Worm (Caenorhabditis elegans) whole organism, L1 larva: ENCODE measurements around the gene F54G2.1.
A peak's percentile ranks its signal among the peaks of the same experiment; 100 is the strongest.

Source experiments
- C34B4.2 ChIP-seq: sonication (generic microtip); optimal IDR thresholded peaks from 2 replicates; lab custom pipeline; 2017; ENCODE audit warnings: mild to moderate bottlenecking, missing genetic modification characterization, missing compliant biosample characterization
- F16B12.6 ChIP-seq: fragments of 150-350 bp; optimal IDR thresholded peaks from 2 replicates; lab custom pipeline; 2014; ENCODE audit warnings: missing biosample characterization, missing genetic modification characterization
- ceh-63 ChIP-seq: fragments of 200-800 bp; sonication (Bioruptor generic); optimal IDR thresholded peaks from 2 replicates; lab custom pipeline; 2018; ENCODE audit warnings: mild to moderate bottlenecking, missing genetic modification characterization, missing compliant biosample characterization
- ceh-8 ChIP-seq: fragments of 200-800 bp; sonication (Bioruptor generic); optimal IDR thresholded peaks from 2 replicates; lab custom pipeline; 2018; ENCODE audit warnings: mild to moderate bottlenecking, missing genetic modification characterization, moderate library complexity, missing compliant biosample characterization
- ceh-82 ChIP-seq, 3 experiments: fragments of 150-350 bp in 1 of 3; sonication (generic microtip) in 2 of 3; optimal IDR thresholded peaks; 2 replicates each; lab custom pipeline; 2014 to 2017; ENCODE audit warnings: missing biosample characterization in 3 of 3, missing genetic modification characterization in 3 of 3
- ceh-88 ChIP-seq: fragments of 200-800 bp; sonication (Bioruptor generic); IDR thresholded peaks from 2 replicates; pipeline ENCODE4 v1.3.6; 2022; ENCODE audit warnings: missing genetic modification characterization, missing compliant biosample characterization
- ces-1 ChIP-seq: fragments of 150-350 bp; optimal IDR thresholded peaks from 2 replicates; lab custom pipeline; 2014; ENCODE audit warnings: missing biosample characterization, missing genetic modification reagents, missing genetic modification characterization
- dpl-1 ChIP-seq, 3 experiments: fragments of 150-350 bp in 2 of 3; sonication (generic microtip) in 1 of 3; optimal IDR thresholded peaks; 2 replicates each; lab custom pipeline; 2014 to 2017; ENCODE audit warnings: missing biosample characterization in 3 of 3, missing genetic modification characterization in 3 of 3, missing genetic modification reagents in 3 of 3
- dsc-1 ChIP-seq: sonication (generic microtip); optimal IDR thresholded peaks from 2 replicates; lab custom pipeline; 2016; ENCODE audit warnings: mild to moderate bottlenecking, missing genetic modification characterization, missing compliant biosample characterization
- efl-3 ChIP-seq: fragments of 200-800 bp; sonication (Bioruptor generic); optimal IDR thresholded peaks from 2 replicates; lab custom pipeline; 2018; ENCODE audit warnings: mild to moderate bottlenecking, missing genetic modification characterization, missing compliant biosample characterization
- egl-13 ChIP-seq: sonication (generic microtip); optimal IDR thresholded peaks from 2 replicates; lab custom pipeline; 2016; ENCODE audit warnings: missing genotype, missing genetic modification reagents, missing genetic modification characterization, missing compliant biosample characterization
- elt-2 ChIP-seq: sonication (generic microtip); optimal IDR thresholded peaks from 2 replicates; lab custom pipeline; 2016; ENCODE audit warnings: missing genetic modification characterization, mild to moderate bottlenecking, inconsistent platforms, missing compliant biosample characterization, missing genetic modification reagents
- elt-3 ChIP-seq, 6 experiments: fragments of 150-350 bp in 1 of 6; sonication (generic microtip); optimal IDR thresholded peaks; 2 replicates each; lab custom pipeline; 2017 to 2018; ENCODE audit warnings: missing biosample characterization in 6 of 6, missing genetic modification characterization in 6 of 6, inconsistent platforms in 1 of 6
- ets-5 ChIP-seq: fragments of 200-800 bp; sonication (Bioruptor generic); IDR thresholded peaks from 2 replicates; pipeline ENCODE4 v1.3.6; 2022; ENCODE audit warnings: missing genetic modification characterization, missing compliant biosample characterization
- fkh-10 ChIP-seq: sonication (generic microtip); optimal IDR thresholded peaks from 2 replicates; lab custom pipeline; 2017; ENCODE audit warnings: missing biosample characterization, missing genetic modification reagents, missing genetic modification characterization
- fkh-4 ChIP-seq: sonication (generic microtip); optimal IDR thresholded peaks from 2 replicates; lab custom pipeline; 2016; ENCODE audit warnings: missing compliant biosample characterization, missing genetic modification characterization, borderline replicate concordance
- fkh-8 ChIP-seq: sonication (generic microtip); optimal IDR thresholded peaks from 2 replicates; lab custom pipeline; 2016; ENCODE audit warnings: mild to moderate bottlenecking, missing genetic modification characterization, missing compliant biosample characterization
- grh-1 ChIP-seq: fragments of 200-800 bp; sonication (Bioruptor generic); IDR thresholded peaks from 2 replicates; pipeline ENCODE4 v1.3.6; 2022; ENCODE audit warnings: missing genetic modification reagents, missing genetic modification characterization, missing compliant biosample characterization
- hlh-4 ChIP-seq: sonication (generic microtip); optimal IDR thresholded peaks from 2 replicates; lab custom pipeline; 2016; ENCODE audit warnings: mild to moderate bottlenecking, missing genetic modification characterization, missing compliant biosample characterization
- irx-1 ChIP-seq: sonication (generic microtip); optimal IDR thresholded peaks from 2 replicates; lab custom pipeline; 2016; ENCODE audit warnings: missing genetic modification characterization, missing compliant biosample characterization
- lin-14 ChIP-seq: fragments of 200-800 bp; sonication (Bioruptor generic); optimal IDR thresholded peaks from 2 replicates; lab custom pipeline; 2018; ENCODE audit warnings: mild to moderate bottlenecking, missing genetic modification characterization, moderate library complexity, missing compliant biosample characterization
- lsy-2 ChIP-seq, 2 experiments: fragments of 150-350 bp; optimal IDR thresholded peaks; 2 replicates each; lab custom pipeline; 2014; ENCODE audit warnings: missing biosample characterization in 2 of 2, missing genetic modification characterization in 2 of 2
- mab-9 ChIP-seq: fragments of 200-800 bp; sonication (Bioruptor generic); IDR thresholded peaks from 2 replicates; pipeline ENCODE4 v1.3.6; 2022; ENCODE audit warnings: missing genetic modification reagents, missing genetic modification characterization, missing compliant biosample characterization
- mef-2 ChIP-seq: fragments of 150-350 bp; optimal IDR thresholded peaks from 2 replicates; lab custom pipeline; 2014; ENCODE audit warnings: missing biosample characterization, missing genetic modification characterization
- mep-1 ChIP-seq: fragments of 150-350 bp; optimal IDR thresholded peaks from 2 replicates; lab custom pipeline; 2014; ENCODE audit warnings: missing biosample characterization, missing genetic modification characterization
- nhr-11 ChIP-seq: fragments of 150-350 bp; optimal IDR thresholded peaks from 2 replicates; lab custom pipeline; 2014; ENCODE audit warnings: missing biosample characterization, missing genetic modification characterization
- nhr-12 ChIP-seq: sonication (generic microtip); optimal IDR thresholded peaks from 2 replicates; lab custom pipeline; 2017; ENCODE audit warnings: missing biosample characterization, missing genetic modification characterization
- nhr-20 ChIP-seq: sonication (generic microtip); optimal IDR thresholded peaks from 2 replicates; lab custom pipeline; 2016; ENCODE audit warnings: mild to moderate bottlenecking, missing genetic modification characterization, missing compliant biosample characterization
- nhr-47 ChIP-seq: sonication (generic microtip); optimal IDR thresholded peaks from 2 replicates; lab custom pipeline; 2016; ENCODE audit warnings: mild to moderate bottlenecking, missing genetic modification characterization, moderate library complexity, missing compliant biosample characterization
- nhr-71 ChIP-seq: sonication (generic microtip); optimal IDR thresholded peaks from 2 replicates; lab custom pipeline; 2016; ENCODE audit warnings: mild to moderate bottlenecking, missing genetic modification characterization, moderate library complexity, missing compliant biosample characterization
- nhr-76 ChIP-seq: sonication (generic microtip); optimal IDR thresholded peaks from 2 replicates; lab custom pipeline; 2017; ENCODE audit warnings: missing biosample characterization, missing genetic modification characterization
- nhr-90 ChIP-seq: sonication (generic microtip); optimal IDR thresholded peaks from 2 replicates; lab custom pipeline; 2016; ENCODE audit warnings: mild to moderate bottlenecking, missing genetic modification characterization, missing compliant biosample characterization; ENCODE audit not compliant: poor library complexity
- pag-3 ChIP-seq: sonication (generic microtip); optimal IDR thresholded peaks from 2 replicates; lab custom pipeline; 2017; ENCODE audit warnings: missing genetic modification characterization, mild to moderate bottlenecking, missing compliant biosample characterization, antibody characterized with exemption, borderline replicate concordance; ENCODE audit not compliant: insufficient read depth
- pax-3 ChIP-seq: fragments of 200-800 bp; sonication (Bioruptor generic); optimal IDR thresholded peaks from 2 replicates; lab custom pipeline; 2018; ENCODE audit warnings: mild to moderate bottlenecking, missing genetic modification characterization, moderate library complexity, missing compliant biosample characterization
- rnt-1 ChIP-seq: sonication (generic microtip); optimal IDR thresholded peaks from 2 replicates; lab custom pipeline; 2016; ENCODE audit warnings: mild to moderate bottlenecking, missing genetic modification characterization, moderate library complexity, missing compliant biosample characterization
- skn-1 ChIP-seq: fragments of 150-350 bp; optimal IDR thresholded peaks from 2 replicates; lab custom pipeline; 2014; ENCODE audit warnings: missing biosample characterization, missing genetic modification characterization
- snu-23 ChIP-seq: sonication (generic microtip); optimal IDR thresholded peaks from 2 replicates; lab custom pipeline; 2016; ENCODE audit warnings: missing genetic modification characterization, missing compliant biosample characterization
- sox-4 ChIP-seq: sonication (generic microtip); optimal IDR thresholded peaks from 2 replicates; lab custom pipeline; 2016; ENCODE audit warnings: missing genetic modification characterization, missing compliant biosample characterization
- unc-62 ChIP-seq: fragments of 150-350 bp; optimal IDR thresholded peaks from 2 replicates; lab custom pipeline; 2014; ENCODE audit warnings: missing biosample characterization, missing genetic modification reagents, missing genetic modification characterization
- unc-86 ChIP-seq: sonication (generic microtip); optimal IDR thresholded peaks from 2 replicates; lab custom pipeline; 2016; ENCODE audit warnings: missing genetic modification characterization, missing compliant biosample characterization
- vab-15 ChIP-seq: sonication (generic microtip); optimal IDR thresholded peaks from 2 replicates; lab custom pipeline; 2017; ENCODE audit warnings: missing genotype, mild to moderate bottlenecking, missing genetic modification characterization, missing compliant biosample characterization
- xbp-1 ChIP-seq: sonication (generic microtip); optimal IDR thresholded peaks from 2 replicates; lab custom pipeline; 2016; ENCODE audit warnings: missing genetic modification characterization, missing compliant biosample characterization
- zag-1 ChIP-seq: fragments of 150-350 bp; optimal IDR thresholded peaks from 2 replicates; lab custom pipeline; 2014; ENCODE audit warnings: missing biosample characterization, missing genetic modification characterization
- zip-4 ChIP-seq: fragments of 200-800 bp; sonication (Bioruptor generic); optimal IDR thresholded peaks from 2 replicates; lab custom pipeline; 2018; ENCODE audit warnings: mild to moderate bottlenecking, missing genetic modification characterization, moderate library complexity, missing compliant biosample characterization
- ztf-11 ChIP-seq, 2 experiments: sonication (generic microtip); optimal IDR thresholded peaks; 2 replicates each; lab custom pipeline; 2016 to 2017; ENCODE audit warnings: missing genetic modification characterization in 2 of 2, missing biosample characterization in 1 of 2, missing compliant biosample characterization in 1 of 2
- ztf-4 ChIP-seq: fragments of 150-350 bp; optimal IDR thresholded peaks from 2 replicates; lab custom pipeline; 2014; ENCODE audit warnings: missing biosample characterization, missing genetic modification characterization

Gene F54G2.1

ce11 chrX:2577442-2577841 lies 86.7 kb downstream of the F54G2.1 start, which contains the start of gene ttr-42:
Gene ttr-42 (plus strand): TSS chrX:2577742.
- TF ChIP-seq hlh-4 (tag; lab: Kevin White, UChicago) (no peak), F16B12.6 (no peak), unc-62 (no peak), sox-4 (no peak), pax-3 (no peak), unc-86 (tag; lab: Kevin White, UChicago) (no peak), ets-5 (GFP tag; lab: Robert Waterston, UW) (no peak), elt-2 (tag; lab: Kevin White, UChicago) (no peak), dpl-1 (GFP tag; optimal IDR thresholded peaks at IDR 0.05; lab: Kevin White, UChicago) (no peak), mep-1 (tag; lab: Kevin White, UChicago) (no peak), ceh-63 (no peak), fkh-4 (no peak), nhr-90 (tag; lab: Kevin White, UChicago) (no peak), egl-13 (tag; lab: Kevin White, UChicago) (no peak), ztf-4 (tag; lab: Kevin White, UChicago) (no peak), mef-2 (no peak), rnt-1 (tag; lab: Kevin White, UChicago) (no peak), nhr-11 (tag; lab: Kevin White, UChicago) (no peak), pag-3 (no peak)

- no peak for TF ChIP-seq zag-1
- no peak for TF ChIP-seq fkh-10 (GFP tag; lab: Kevin White, UChicago)
- TF ChIP-seq ces-1 (GFP tag; lab: Kevin White, UChicago) = no peak
- TF ChIP-seq nhr-20 (tag; lab: Kevin White, UChicago) = no peak
- no peak for TF ChIP-seq unc-86 (tag; lab: Kevin White, UChicago)
- TF ChIP-seq C34B4.2 = no peak
- TF ChIP-seq vab-15 (tag; lab: Kevin White, UChicago) = no peak
- TF ChIP-seq elt-3 (tag; optimal IDR thresholded peaks at IDR 0.05; lab: Kevin White, UChicago) = no peak
- TF ChIP-seq lin-14 (GFP tag; lab: Kevin White, UChicago) = peak; percentile 71
- TF ChIP-seq snu-23 = peak; percentile 20
- no peak for TF ChIP-seq ets-5 (GFP tag; lab: Robert Waterston, UW)
- TF ChIP-seq nhr-12 (tag; lab: Kevin White, UChicago) = no peak
- peak; percentile 14 for TF ChIP-seq nhr-71
- TF ChIP-seq skn-1 = peak; percentile 78
- TF ChIP-seq ceh-88 (GFP tag; lab: Robert Waterston, UW) = no peak
- TF ChIP-seq ceh-8 = no peak
- no peak for TF ChIP-seq mep-1 (tag; lab: Kevin White, UChicago)
- TF ChIP-seq efl-3 (GFP tag; lab: Kevin White, UChicago) = no peak
- peak in 1 of 3 experiments; percentile 53 for TF ChIP-seq ceh-82 (tag; optimal IDR thresholded peaks at IDR 0.05; lab: Kevin White, UChicago)
- TF ChIP-seq nhr-47 (tag; lab: Kevin White, UChicago) = peak; percentile 25
- TF ChIP-seq pax-3 = no peak
- no peak for TF ChIP-seq dsc-1 (tag; lab: Kevin White, UChicago)
- no peak for TF ChIP-seq ceh-63
- TF ChIP-seq rnt-1 (tag; lab: Kevin White, UChicago) = peak; percentile 52
- TF ChIP-seq zip-4 (GFP tag; lab: Kevin White, UChicago) = no peak
- no peak for TF ChIP-seq mab-9 (GFP tag; lab: Robert Waterston, UW)
- TF ChIP-seq irx-1 (tag; lab: Kevin White, UChicago) = no peak
- no peak for TF ChIP-seq ztf-11 (tag; optimal IDR thresholded peaks at IDR 0.05; lab: Kevin White, UChicago)
- peak; percentile 56 for TF ChIP-seq fkh-8 (tag; lab: Kevin White, UChicago)
- no peak for TF ChIP-seq nhr-76 (tag; lab: Kevin White, UChicago)
- TF ChIP-seq mef-2 = no peak
- peak in 1 of 2 experiments; percentile 33 for TF ChIP-seq lsy-2 (tag; optimal IDR thresholded peaks at IDR 0.05; lab: Kevin White, UChicago)
- TF ChIP-seq grh-1 = no peak
- TF ChIP-seq xbp-1 = no peak
Measured at ce11 chrX:2572646-2573149, 91.5 kb downstream of the F54G2.1 start, which contains the start of the genes ccd-5 and F52H2.1. Gene ccd-5 (minus strand): TSS chrX:2572653. Gene F52H2.1 (plus strand): TSS chrX:2573099.
